4 worm cellular contexts compared by ENCODE assay signal in genomic region chrIII:9511055-9511520, ce11.
TF ChIP-seq lines count a peak whose summit lies in the region.

Gene F55H2.5, plus strand, starts transcription at chrIII:9511470.

TF ChIP-seq in whole organism, L2 larva, 48 proteins besides CTCF, POLR2A, EP300 and RAD21:
- TF ChIP-seq C34F6.9 (tag; optimal IDR thresholded peaks at IDR 0.05; lab: Kevin White, UChicago) (peak; percentile 53), ztf-11 (tag; optimal IDR thresholded peaks at IDR 0.05; lab: Kevin White, UChicago) (no peak), R02D3.7 (tag; optimal IDR thresholded peaks at IDR 0.05; lab: Kevin White, UChicago) (no peak), nhr-12 (tag; optimal IDR thresholded peaks at IDR 0.05; lab: Kevin White, UChicago) (no peak), crh-2 (tag; optimal IDR thresholded peaks at IDR 0.05; lab: Kevin White, UChicago) (no peak), snpc-4 (tag; optimal IDR thresholded peaks at IDR 0.05; lab: Kevin White, UChicago) (no peak), unc-55 (GFP tag; optimal IDR thresholded peaks at IDR 0.05; lab: Kevin White, UChicago) (peak; percentile 30), nhr-21 (tag; optimal IDR thresholded peaks at IDR 0.05; lab: Kevin White, UChicago) (no peak), zag-1 (tag; optimal IDR thresholded peaks at IDR 0.05; lab: Kevin White, UChicago) (no peak), elt-3 (tag; optimal IDR thresholded peaks at IDR 0.05; lab: Kevin White, UChicago) (no peak)

TF ChIP-seq in whole organism, L3 larva, 47 proteins besides CTCF, POLR2A, EP300 and RAD21 (continues in another document):
- TF ChIP-seq skn-1 (tag; optimal IDR thresholded peaks at IDR 0.05; lab: Kevin White, UChicago) = no peak
- TF ChIP-seq nhr-77 (tag; optimal IDR thresholded peaks at IDR 0.05; lab: Kevin White, UChicago) = no peak
- no peak for TF ChIP-seq nhr-28 (tag; optimal IDR thresholded peaks at IDR 0.05; lab: Kevin White, UChicago)
- peak; percentile 31 for TF ChIP-seq hmg-11 (tag; optimal IDR thresholded peaks at IDR 0.05; lab: Kevin White, UChicago)
- no peak for TF ChIP-seq fkh-2 (tag; optimal IDR thresholded peaks at IDR 0.05; lab: Kevin White, UChicago)
- TF ChIP-seq ama-1 (optimal IDR thresholded peaks at IDR 0.05; lab: Kevin White, UChicago) = peak; percentile 43
- TF ChIP-seq daf-12 (tag; optimal IDR thresholded peaks at IDR 0.05; lab: Kevin White, UChicago) = no peak
- no peak for TF ChIP-seq aly-2 (tag; optimal IDR thresholded peaks at IDR 0.05; lab: Kevin White, UChicago)
- TF ChIP-seq R02D3.7 (tag; optimal IDR thresholded peaks at IDR 0.05; lab: Kevin White, UChicago) = no peak
- TF ChIP-seq ZK546.5 (tag; optimal IDR thresholded peaks at IDR 0.05; lab: Kevin White, UChicago) = no peak
- no peak for TF ChIP-seq ceh-28 (tag; optimal IDR thresholded peaks at IDR 0.05; lab: Kevin White, UChicago)
- TF ChIP-seq snpc-4 (tag; optimal IDR thresholded peaks at IDR 0.05; lab: Kevin White, UChicago) = no peak
- no peak for TF ChIP-seq elt-1 (tag; optimal IDR thresholded peaks at IDR 0.05; lab: Kevin White, UChicago)
- no peak for TF ChIP-seq lsy-12 (tag; optimal IDR thresholded peaks at IDR 0.05; lab: Kevin White, UChicago)
- no peak for TF ChIP-seq elt-2 (tag; optimal IDR thresholded peaks at IDR 0.05; lab: Kevin White, UChicago)
- TF ChIP-seq nhr-23 (tag; optimal IDR thresholded peaks at IDR 0.05; lab: Kevin White, UChicago) = no peak
- peak; percentile 5 for TF ChIP-seq pha-4 (tag; optimal IDR thresholded peaks at IDR 0.05; lab: Kevin White, UChicago)
- no peak for TF ChIP-seq zag-1 (tag; optimal IDR thresholded peaks at IDR 0.05; lab: Kevin White, UChicago)
- no peak for TF ChIP-seq elt-3 (tag; optimal IDR thresholded peaks at IDR 0.05; lab: Kevin White, UChicago)
- TF ChIP-seq unc-62 (GFP tag; optimal IDR thresholded peaks at IDR 0.05; lab: Kevin White, UChicago) = no peak
- TF ChIP-seq egl-5 (tag; optimal IDR thresholded peaks at IDR 0.05; lab: Kevin White, UChicago) = no peak
- no peak for TF ChIP-seq ceh-16 (tag; optimal IDR thresholded peaks at IDR 0.05; lab: Kevin White, UChicago)
- no peak for TF ChIP-seq ceh-82 (tag; optimal IDR thresholded peaks at IDR 0.05; lab: Kevin White, UChicago)
- TF ChIP-seq nhr-11 (tag; optimal IDR thresholded peaks at IDR 0.05; lab: Kevin White, UChicago) = no peak
- TF ChIP-seq mml-1 (tag; optimal IDR thresholded peaks at IDR 0.05; lab: Kevin White, UChicago) = no peak
- TF ChIP-seq nhr-237 (tag; optimal IDR thresholded peaks at IDR 0.05; lab: Kevin White, UChicago) = no peak
- TF ChIP-seq jun-1 (tag; optimal IDR thresholded peaks at IDR 0.05; lab: Kevin White, UChicago) = no peak
- no peak for TF ChIP-seq ceh-9 (tag; optimal IDR thresholded peaks at IDR 0.05; lab: Kevin White, UChicago)
- peak; percentile 18 for TF ChIP-seq nfya-1 (tag; optimal IDR thresholded peaks at IDR 0.05; lab: Kevin White, UChicago; ENCODE audit: insufficient read depth)
- TF ChIP-seq nhr-43 (tag; optimal IDR thresholded peaks at IDR 0.05; lab: Kevin White, UChicago; ENCODE audit: poor library complexity, severe bottlenecking) = no peak

TF ChIP-seq in whole organism, L4 larva, 104 proteins besides CTCF, POLR2A, EP300 and RAD21:
- peak; percentile 11 for TF ChIP-seq nhr-28 (tag; optimal IDR thresholded peaks at IDR 0.05; lab: Kevin White, UChicago)
- TF ChIP-seq mdl-1 (tag; optimal IDR thresholded peaks at IDR 0.05; lab: Kevin White, UChicago) = peak in 1 of 2 experiments; percentile 20
- no peak for TF ChIP-seq Y5F2A.4 (GFP tag; optimal IDR thresholded peaks at IDR 0.05; lab: Kevin White, UChicago)
- TF ChIP-seq hlh-30 (tag; optimal IDR thresholded peaks at IDR 0.05; lab: Kevin White, UChicago; ENCODE audit: insufficient read depth) = peak; percentile 76
- TF ChIP-seq aha-1 (tag; lab: Kevin White, UChicago) = peak; percentile 11

TF ChIP-seq in whole organism, young adult, 124 proteins besides CTCF, POLR2A, EP300 and RAD21:
- TF ChIP-seq ets-4 (GFP tag; optimal IDR thresholded peaks at IDR 0.05; lab: Kevin White, UChicago) = no peak
- no peak for TF ChIP-seq tlf-1 (GFP tag; optimal IDR thresholded peaks at IDR 0.05; lab: Kevin White, UChicago)
- no peak for TF ChIP-seq ztf-25 (GFP tag; IDR thresholded peaks at IDR 0.05; lab: Robert Waterston, UW)
- TF ChIP-seq bed-2 (GFP tag; IDR thresholded peaks at IDR 0.05; lab: Robert Waterston, UW) = no peak
- TF ChIP-seq hmg-1.2 (GFP tag; IDR thresholded peaks at IDR 0.05; lab: Robert Waterston, UW) = peak; percentile 14; the same call in 1 of the 2 replicates
- TF ChIP-seq somi-1 (GFP tag; optimal IDR thresholded peaks at IDR 0.05; lab: Kevin White, UChicago) = no peak
- TF ChIP-seq C17E4.6 (GFP tag; IDR thresholded peaks at IDR 0.05; lab: Robert Waterston, UW) = no peak
- no peak for TF ChIP-seq Y53G8AR.9 (GFP tag; conservative IDR thresholded peaks at IDR 0.05; lab: Robert Waterston, UW)
TF ChIP-seq in whole organism, young adult: peak in this region for 1.
